Worm (Caenorhabditis elegans) whole organism, L1 larva: ENCODE data around the gene madf-5.

Source experiments
- C04F5.9 ChIP-seq: sonication (generic microtip); optimal IDR thresholded peaks from 2 replicates; lab custom pipeline; 2016; ENCODE audit warnings: missing genetic modification characterization, missing compliant biosample characterization
- C16A3.4 ChIP-seq: fragments of 150-350 bp; optimal IDR thresholded peaks from 2 replicates; lab custom pipeline; 2014; ENCODE audit warnings: missing biosample characterization, missing genetic modification characterization
- F16B12.6 ChIP-seq: fragments of 150-350 bp; optimal IDR thresholded peaks from 2 replicates; lab custom pipeline; 2014; ENCODE audit warnings: missing biosample characterization, missing genetic modification characterization
- Y116A8C.19 ChIP-seq: sonication (generic microtip); optimal IDR thresholded peaks from 2 replicates; lab custom pipeline; 2016; ENCODE audit warnings: missing compliant biosample characterization, missing genetic modification characterization, borderline replicate concordance
- ama-1 ChIP-seq: fragments of 150-350 bp; optimal IDR thresholded peaks from 2 replicates; lab custom pipeline; 2014
- blmp-1 ChIP-seq: fragments of 150-350 bp; optimal IDR thresholded peaks from 2 replicates; lab custom pipeline; 2014; ENCODE audit warnings: missing biosample characterization, missing genetic modification characterization
- ceh-82 ChIP-seq, 3 experiments: fragments of 150-350 bp in 1 of 3; sonication (generic microtip) in 2 of 3; optimal IDR thresholded peaks; 2 replicates each; lab custom pipeline; 2014 to 2017; ENCODE audit warnings: missing biosample characterization in 3 of 3, missing genetic modification characterization in 3 of 3
- ceh-90 ChIP-seq: sonication (generic microtip); optimal IDR thresholded peaks from 2 replicates; lab custom pipeline; 2016; ENCODE audit warnings: missing genetic modification characterization, missing compliant biosample characterization
- ces-1 ChIP-seq: fragments of 150-350 bp; optimal IDR thresholded peaks from 2 replicates; lab custom pipeline; 2014; ENCODE audit warnings: missing biosample characterization, missing genetic modification reagents, missing genetic modification characterization
- dsc-1 ChIP-seq: sonication (generic microtip); optimal IDR thresholded peaks from 2 replicates; lab custom pipeline; 2016; ENCODE audit warnings: mild to moderate bottlenecking, missing genetic modification characterization, missing compliant biosample characterization
- egl-13 ChIP-seq: sonication (generic microtip); optimal IDR thresholded peaks from 2 replicates; lab custom pipeline; 2016; ENCODE audit warnings: missing genotype, missing genetic modification reagents, missing genetic modification characterization, missing compliant biosample characterization
- egl-27 ChIP-seq, 2 experiments: fragments of 150-350 bp in 1 of 2; sonication (generic microtip); optimal IDR thresholded peaks; 3 replicates each; lab custom pipeline; 2017 to 2018; ENCODE audit warnings: missing biosample characterization in 2 of 2, missing genetic modification characterization in 2 of 2, missing genetic modification reagents in 2 of 2
- elt-2 ChIP-seq: sonication (generic microtip); optimal IDR thresholded peaks from 2 replicates; lab custom pipeline; 2016; ENCODE audit warnings: missing genetic modification characterization, mild to moderate bottlenecking, inconsistent platforms, missing compliant biosample characterization, missing genetic modification reagents
- elt-3 ChIP-seq, 6 experiments: fragments of 150-350 bp in 1 of 6; sonication (generic microtip); optimal IDR thresholded peaks; 2 replicates each; lab custom pipeline; 2017 to 2018; ENCODE audit warnings: missing biosample characterization in 6 of 6, missing genetic modification characterization in 6 of 6, inconsistent platforms in 1 of 6
- ets-5 ChIP-seq: fragments of 200-800 bp; sonication (Bioruptor generic); IDR thresholded peaks from 2 replicates; pipeline ENCODE4 v1.3.6; 2022; ENCODE audit warnings: missing genetic modification characterization, missing compliant biosample characterization
- fkh-8 ChIP-seq: sonication (generic microtip); optimal IDR thresholded peaks from 2 replicates; lab custom pipeline; 2016; ENCODE audit warnings: mild to moderate bottlenecking, missing genetic modification characterization, missing compliant biosample characterization
- grh-1 ChIP-seq: fragments of 200-800 bp; sonication (Bioruptor generic); IDR thresholded peaks from 2 replicates; pipeline ENCODE4 v1.3.6; 2022; ENCODE audit warnings: missing genetic modification reagents, missing genetic modification characterization, missing compliant biosample characterization
- hlh-17 ChIP-seq: fragments of 200-800 bp; sonication (Bioruptor generic); optimal IDR thresholded peaks from 2 replicates; lab custom pipeline; 2018; ENCODE audit warnings: missing genetic modification characterization, mild to moderate bottlenecking, missing compliant biosample characterization, moderate library complexity, borderline replicate concordance
- hlh-4 ChIP-seq: sonication (generic microtip); optimal IDR thresholded peaks from 2 replicates; lab custom pipeline; 2016; ENCODE audit warnings: mild to moderate bottlenecking, missing genetic modification characterization, missing compliant biosample characterization
- irx-1 ChIP-seq: sonication (generic microtip); optimal IDR thresholded peaks from 2 replicates; lab custom pipeline; 2016; ENCODE audit warnings: missing genetic modification characterization, missing compliant biosample characterization
- isw-1 ChIP-seq: fragments of 200-800 bp; sonication (Bioruptor generic); IDR thresholded peaks from 2 replicates; pipeline ENCODE4 v1.3.6; 2022; ENCODE audit warnings: missing genetic modification characterization, missing compliant biosample characterization
- jun-1 ChIP-seq: fragments of 150-350 bp; optimal IDR thresholded peaks from 2 replicates; lab custom pipeline; 2014; ENCODE audit warnings: missing biosample characterization, missing genetic modification reagents, missing genetic modification characterization
- lin-15B ChIP-seq: fragments of 150-350 bp; sonication (generic microtip); optimal IDR thresholded peaks from 3 replicates; lab custom pipeline; 2014; ENCODE audit warnings: missing biosample characterization, missing genetic modification characterization
- lin-35 ChIP-seq, 2 experiments: fragments of 150-350 bp; optimal IDR thresholded peaks; 2 replicates each; lab custom pipeline; 2014; ENCODE audit warnings: missing biosample characterization in 2 of 2, missing genetic modification characterization in 2 of 2, missing genetic modification reagents in 2 of 2
- lsy-2 ChIP-seq, 2 experiments: fragments of 150-350 bp; optimal IDR thresholded peaks; 2 replicates each; lab custom pipeline; 2014; ENCODE audit warnings: missing biosample characterization in 2 of 2, missing genetic modification characterization in 2 of 2
- mab-9 ChIP-seq: fragments of 200-800 bp; sonication (Bioruptor generic); IDR thresholded peaks from 2 replicates; pipeline ENCODE4 v1.3.6; 2022; ENCODE audit warnings: missing genetic modification reagents, missing genetic modification characterization, missing compliant biosample characterization
- mef-2 ChIP-seq: fragments of 150-350 bp; optimal IDR thresholded peaks from 2 replicates; lab custom pipeline; 2014; ENCODE audit warnings: missing biosample characterization, missing genetic modification characterization
- mep-1 ChIP-seq: fragments of 150-350 bp; optimal IDR thresholded peaks from 2 replicates; lab custom pipeline; 2014; ENCODE audit warnings: missing biosample characterization, missing genetic modification characterization
- nhr-11 ChIP-seq: fragments of 150-350 bp; optimal IDR thresholded peaks from 2 replicates; lab custom pipeline; 2014; ENCODE audit warnings: missing biosample characterization, missing genetic modification characterization
- nhr-12 ChIP-seq: sonication (generic microtip); optimal IDR thresholded peaks from 2 replicates; lab custom pipeline; 2017; ENCODE audit warnings: missing biosample characterization, missing genetic modification characterization
- nhr-20 ChIP-seq: sonication (generic microtip); optimal IDR thresholded peaks from 2 replicates; lab custom pipeline; 2016; ENCODE audit warnings: mild to moderate bottlenecking, missing genetic modification characterization, missing compliant biosample characterization
- nhr-28 ChIP-seq: fragments of 150-350 bp; optimal IDR thresholded peaks from 2 replicates; lab custom pipeline; 2014; ENCODE audit warnings: missing biosample characterization, missing genetic modification characterization
- nhr-47 ChIP-seq: sonication (generic microtip); optimal IDR thresholded peaks from 2 replicates; lab custom pipeline; 2016; ENCODE audit warnings: mild to moderate bottlenecking, missing genetic modification characterization, moderate library complexity, missing compliant biosample characterization
- nhr-71 ChIP-seq: sonication (generic microtip); optimal IDR thresholded peaks from 2 replicates; lab custom pipeline; 2016; ENCODE audit warnings: mild to moderate bottlenecking, missing genetic modification characterization, moderate library complexity, missing compliant biosample characterization
- nhr-76 ChIP-seq: sonication (generic microtip); optimal IDR thresholded peaks from 2 replicates; lab custom pipeline; 2017; ENCODE audit warnings: missing biosample characterization, missing genetic modification characterization
- nhr-84 ChIP-seq: sonication (generic microtip); optimal IDR thresholded peaks from 2 replicates; lab custom pipeline; 2017; ENCODE audit warnings: missing biosample characterization, missing genetic modification characterization
- nhr-85 ChIP-seq: sonication (generic microtip); peaks from one replicate; lab custom pipeline; 2016; ENCODE audit warnings: missing genetic modification characterization, inconsistent platforms, missing compliant biosample characterization
- pag-3 ChIP-seq: sonication (generic microtip); optimal IDR thresholded peaks from 2 replicates; lab custom pipeline; 2017; ENCODE audit warnings: missing genetic modification characterization, mild to moderate bottlenecking, missing compliant biosample characterization, antibody characterized with exemption, borderline replicate concordance; ENCODE audit not compliant: insufficient read depth
- pax-3 ChIP-seq: fragments of 200-800 bp; sonication (Bioruptor generic); optimal IDR thresholded peaks from 2 replicates; lab custom pipeline; 2018; ENCODE audit warnings: mild to moderate bottlenecking, missing genetic modification characterization, moderate library complexity, missing compliant biosample characterization
- rnt-1 ChIP-seq: sonication (generic microtip); optimal IDR thresholded peaks from 2 replicates; lab custom pipeline; 2016; ENCODE audit warnings: mild to moderate bottlenecking, missing genetic modification characterization, moderate library complexity, missing compliant biosample characterization
- sptf-1 ChIP-seq: fragments of 150-350 bp; optimal IDR thresholded peaks from 2 replicates; lab custom pipeline; 2014; ENCODE audit warnings: missing biosample characterization, missing genetic modification characterization
- sup-37 ChIP-seq: fragments of 200-800 bp; sonication (Bioruptor generic); optimal IDR thresholded peaks from 2 replicates; lab custom pipeline; 2018; ENCODE audit warnings: mild to moderate bottlenecking, missing genetic modification characterization, missing compliant biosample characterization
- swsn-7 ChIP-seq: sonication (generic microtip); optimal IDR thresholded peaks from 2 replicates; lab custom pipeline; 2016; ENCODE audit warnings: missing genetic modification characterization, missing compliant biosample characterization
- tbx-2 ChIP-seq: sonication (generic microtip); optimal IDR thresholded peaks from 2 replicates; lab custom pipeline; 2016; ENCODE audit warnings: missing genetic modification characterization, missing compliant biosample characterization
- unc-130 ChIP-seq: fragments of 150-350 bp; optimal IDR thresholded peaks from 2 replicates; lab custom pipeline; 2017; ENCODE audit warnings: missing biosample characterization, missing genetic modification characterization, inconsistent platforms
- unc-30 ChIP-seq: sonication (generic microtip); optimal IDR thresholded peaks from 2 replicates; lab custom pipeline; 2017; ENCODE audit warnings: missing biosample characterization, missing genetic modification characterization
- vab-15 ChIP-seq: sonication (generic microtip); optimal IDR thresholded peaks from 2 replicates; lab custom pipeline; 2017; ENCODE audit warnings: missing genotype, mild to moderate bottlenecking, missing genetic modification characterization, missing compliant biosample characterization
- xbp-1 ChIP-seq: sonication (generic microtip); optimal IDR thresholded peaks from 2 replicates; lab custom pipeline; 2016; ENCODE audit warnings: missing genetic modification characterization, missing compliant biosample characterization
- ztf-11 ChIP-seq, 2 experiments: sonication (generic microtip); optimal IDR thresholded peaks; 2 replicates each; lab custom pipeline; 2016 to 2017; ENCODE audit warnings: missing genetic modification characterization in 2 of 2, missing biosample characterization in 1 of 2, missing compliant biosample characterization in 1 of 2
- ztf-4 ChIP-seq: fragments of 150-350 bp; optimal IDR thresholded peaks from 2 replicates; lab custom pipeline; 2014; ENCODE audit warnings: missing biosample characterization, missing genetic modification characterization

madf-5 gene

ce11 chrII:14597788-14598187, 24.4 kb downstream of the madf-5 start:
- TF ChIP-seq sptf-1 (tag; lab: Kevin White, UChicago), result no peak
- TF ChIP-seq swsn-7 (tag; lab: Kevin White, UChicago), result no peak
- TF ChIP-seq ama-1 (lab: Kevin White, UChicago), result no peak
- no peak for TF ChIP-seq Y116A8C.19 (tag; lab: Kevin White, UChicago)
- peak; percentile 37 to 97 (median 69) for TF ChIP-seq elt-3 (tag; optimal IDR thresholded peaks at IDR 0.05; lab: Kevin White, UChicago)
- peak; percentile 44 for TF ChIP-seq nhr-85
- TF ChIP-seq, all 84 proteins: peak for 2

DNA sequence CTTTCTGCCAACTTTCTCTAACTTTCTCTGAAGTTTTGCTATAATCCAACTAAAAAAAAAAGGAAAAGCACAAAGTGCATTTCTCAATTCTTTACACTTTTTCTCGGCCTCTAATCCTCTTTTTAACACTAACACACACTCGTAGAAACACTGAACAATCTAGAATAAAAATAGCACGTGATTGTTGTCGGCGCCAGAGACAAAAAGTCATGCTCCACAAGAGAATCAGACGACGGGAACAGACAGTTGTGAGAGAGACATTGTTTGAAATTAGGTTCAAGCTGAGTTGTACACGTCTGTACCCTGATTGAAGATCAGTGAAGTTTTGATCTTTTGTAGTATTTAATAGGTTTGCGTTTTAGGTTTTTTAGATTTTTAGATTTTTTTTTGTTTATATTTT, 25.0 kb downstream of the madf-5 start:
- peak; percentile 76 to 79 for TF ChIP-seq lsy-2 (tag; optimal IDR thresholded peaks at IDR 0.05; lab: Kevin White, UChicago)
- TF ChIP-seq egl-27 (tag; optimal IDR thresholded peaks at IDR 0.05; lab: Kevin White, UChicago), result peak in 1 of 2 experiments; percentile 10
- TF ChIP-seq nhr-28 (tag; lab: Kevin White, UChicago), result no peak
- peak in 2 of 6 experiments; percentile 38 to 54 for TF ChIP-seq elt-3 (tag; optimal IDR thresholded peaks at IDR 0.05; lab: Kevin White, UChicago)
- TF ChIP-seq fkh-8 (tag; lab: Kevin White, UChicago), result peak; percentile 73
- no peak for TF ChIP-seq egl-13 (tag; lab: Kevin White, UChicago)
- TF ChIP-seq hlh-17 (GFP tag; lab: Kevin White, UChicago), result no peak
- TF ChIP-seq mab-9 (GFP tag; lab: Robert Waterston, UW), result no peak
- no peak for TF ChIP-seq sptf-1 (tag; lab: Kevin White, UChicago)
- no peak for TF ChIP-seq ceh-90 (tag; lab: Kevin White, UChicago)
- TF ChIP-seq Y116A8C.19 (tag; lab: Kevin White, UChicago), result no peak
- peak; percentile 19 for TF ChIP-seq C16A3.4 (tag; lab: Kevin White, UChicago)
- no peak for TF ChIP-seq pax-3 (tag; lab: Kevin White, UChicago)
- TF ChIP-seq grh-1, result no peak
- no peak for TF ChIP-seq ets-5 (GFP tag; lab: Robert Waterston, UW)
- TF ChIP-seq mef-2, result no peak
- TF ChIP-seq unc-130 (tag; lab: Kevin White, UChicago), result peak; percentile 61
- peak; percentile 61 for TF ChIP-seq nhr-47 (tag; lab: Kevin White, UChicago)
- TF ChIP-seq hlh-4, result no peak
- peak; percentile 69 for TF ChIP-seq swsn-7 (tag; lab: Kevin White, UChicago)
- TF ChIP-seq blmp-1 (tag; lab: Kevin White, UChicago), result no peak
- no peak for TF ChIP-seq C04F5.9 (tag; lab: Kevin White, UChicago)
- peak; percentile 59 for TF ChIP-seq dsc-1
- TF ChIP-seq unc-30 (tag; lab: Kevin White, UChicago), result no peak
- TF ChIP-seq vab-15 (tag; lab: Kevin White, UChicago), result no peak
- TF ChIP-seq ztf-11 (tag; optimal IDR thresholded peaks at IDR 0.05; lab: Kevin White, UChicago), result no peak
- peak; percentile 25 for TF ChIP-seq jun-1 (tag; lab: Kevin White, UChicago)
- peak; percentile 52 for TF ChIP-seq tbx-2
- TF ChIP-seq F16B12.6 (tag; lab: Kevin White, UChicago), result no peak
- TF ChIP-seq lin-15B (tag; lab: Kevin White, UChicago), result no peak
- TF ChIP-seq irx-1 (tag; lab: Kevin White, UChicago), result peak; percentile 17
- peak; percentile 73 for TF ChIP-seq nhr-11 (tag; lab: Kevin White, UChicago)
- TF ChIP-seq mep-1 (tag; lab: Kevin White, UChicago), result peak; percentile 73
- no peak for TF ChIP-seq nhr-84 (tag; lab: Kevin White, UChicago)
- TF ChIP-seq rnt-1, result peak; percentile 82
- no peak for TF ChIP-seq pag-3 (tag; lab: Kevin White, UChicago)
- TF ChIP-seq nhr-12, result no peak
- no peak; the same call in 1 of the 2 replicates for TF ChIP-seq isw-1
- TF ChIP-seq ceh-82 (tag; optimal IDR thresholded peaks at IDR 0.05; lab: Kevin White, UChicago), result no peak
- TF ChIP-seq lin-35 (GFP tag; optimal IDR thresholded peaks at IDR 0.05; lab: Kevin White, UChicago), result peak; percentile 56 to 80
- TF ChIP-seq nhr-76 (tag; lab: Kevin White, UChicago), result no peak
- peak; percentile 95 for TF ChIP-seq nhr-71
- TF ChIP-seq elt-2 (tag; lab: Kevin White, UChicago), result peak; percentile 77
- peak; percentile 84 for TF ChIP-seq nhr-20 (tag; lab: Kevin White, UChicago)
- TF ChIP-seq xbp-1, result peak; percentile 57
- no peak for TF ChIP-seq ces-1 (GFP tag; lab: Kevin White, UChicago)
- peak; percentile 44 for TF ChIP-seq sup-37 (GFP tag; lab: Kevin White, UChicago)
- TF ChIP-seq ama-1 (lab: Kevin White, UChicago), result peak; percentile 32
- TF ChIP-seq ztf-4 (tag; lab: Kevin White, UChicago), result peak; percentile 69
- peak; percentile 67 for TF ChIP-seq nhr-85
